Worm (Caenorhabditis elegans) whole organism, L1 larva: ENCODE data around the gene idpb-5.

Experiments used
- C16A3.4 ChIP-seq: fragments of 150-350 bp; optimal IDR thresholded peaks from 2 replicates; lab custom pipeline; 2014; ENCODE audit warnings: missing biosample characterization, missing genetic modification characterization
- C34B4.2 ChIP-seq: sonication (generic microtip); optimal IDR thresholded peaks from 2 replicates; lab custom pipeline; 2017; ENCODE audit warnings: mild to moderate bottlenecking, missing genetic modification characterization, missing compliant biosample characterization
- Y116A8C.19 ChIP-seq: sonication (generic microtip); optimal IDR thresholded peaks from 2 replicates; lab custom pipeline; 2016; ENCODE audit warnings: missing compliant biosample characterization, missing genetic modification characterization, borderline replicate concordance
- alr-1 ChIP-seq: fragments of 200-800 bp; sonication (Bioruptor generic); optimal IDR thresholded peaks from 2 replicates; lab custom pipeline; 2018; ENCODE audit warnings: borderline replicate concordance, mild to moderate bottlenecking, missing genetic modification characterization, missing compliant biosample characterization
- ceh-8 ChIP-seq: fragments of 200-800 bp; sonication (Bioruptor generic); optimal IDR thresholded peaks from 2 replicates; lab custom pipeline; 2018; ENCODE audit warnings: mild to moderate bottlenecking, missing genetic modification characterization, moderate library complexity, missing compliant biosample characterization
- ceh-82 ChIP-seq, 3 experiments: fragments of 150-350 bp in 1 of 3; sonication (generic microtip) in 2 of 3; optimal IDR thresholded peaks; 2 replicates each; lab custom pipeline; 2014 to 2017; ENCODE audit warnings: missing biosample characterization in 3 of 3, missing genetic modification characterization in 3 of 3
- ceh-88 ChIP-seq: fragments of 200-800 bp; sonication (Bioruptor generic); IDR thresholded peaks from 2 replicates; pipeline ENCODE4 v1.3.6; 2022; ENCODE audit warnings: missing genetic modification characterization, missing compliant biosample characterization
- ceh-90 ChIP-seq: sonication (generic microtip); optimal IDR thresholded peaks from 2 replicates; lab custom pipeline; 2016; ENCODE audit warnings: missing genetic modification characterization, missing compliant biosample characterization
- ces-1 ChIP-seq: fragments of 150-350 bp; optimal IDR thresholded peaks from 2 replicates; lab custom pipeline; 2014; ENCODE audit warnings: missing biosample characterization, missing genetic modification reagents, missing genetic modification characterization
- dpl-1 ChIP-seq, 3 experiments: fragments of 150-350 bp in 2 of 3; sonication (generic microtip) in 1 of 3; optimal IDR thresholded peaks; 2 replicates each; lab custom pipeline; 2014 to 2017; ENCODE audit warnings: missing biosample characterization in 3 of 3, missing genetic modification characterization in 3 of 3, missing genetic modification reagents in 3 of 3
- efl-1 ChIP-seq, 4 experiments: fragments of 150-350 bp; optimal IDR thresholded peaks in 3 of 4; peaks in 1 of 4; 1 replicate in 1 of 4; 2 replicates in 3 of 4; lab custom pipeline; 2014; ENCODE audit warnings: missing biosample characterization in 2 of 4, missing genetic modification characterization in 2 of 4, missing genetic modification reagents in 2 of 4
- efl-3 ChIP-seq: fragments of 200-800 bp; sonication (Bioruptor generic); optimal IDR thresholded peaks from 2 replicates; lab custom pipeline; 2018; ENCODE audit warnings: mild to moderate bottlenecking, missing genetic modification characterization, missing compliant biosample characterization
- egl-13 ChIP-seq: sonication (generic microtip); optimal IDR thresholded peaks from 2 replicates; lab custom pipeline; 2016; ENCODE audit warnings: missing genotype, missing genetic modification reagents, missing genetic modification characterization, missing compliant biosample characterization
- egl-27 ChIP-seq, 2 experiments: fragments of 150-350 bp in 1 of 2; sonication (generic microtip); optimal IDR thresholded peaks; 3 replicates each; lab custom pipeline; 2017 to 2018; ENCODE audit warnings: missing biosample characterization in 2 of 2, missing genetic modification characterization in 2 of 2, missing genetic modification reagents in 2 of 2
- elt-2 ChIP-seq: sonication (generic microtip); optimal IDR thresholded peaks from 2 replicates; lab custom pipeline; 2016; ENCODE audit warnings: missing genetic modification characterization, mild to moderate bottlenecking, inconsistent platforms, missing compliant biosample characterization, missing genetic modification reagents
- ets-5 ChIP-seq: fragments of 200-800 bp; sonication (Bioruptor generic); IDR thresholded peaks from 2 replicates; pipeline ENCODE4 v1.3.6; 2022; ENCODE audit warnings: missing genetic modification characterization, missing compliant biosample characterization
- fkh-10 ChIP-seq: sonication (generic microtip); optimal IDR thresholded peaks from 2 replicates; lab custom pipeline; 2017; ENCODE audit warnings: missing biosample characterization, missing genetic modification reagents, missing genetic modification characterization
- grh-1 ChIP-seq: fragments of 200-800 bp; sonication (Bioruptor generic); IDR thresholded peaks from 2 replicates; pipeline ENCODE4 v1.3.6; 2022; ENCODE audit warnings: missing genetic modification reagents, missing genetic modification characterization, missing compliant biosample characterization
- hlh-17 ChIP-seq: fragments of 200-800 bp; sonication (Bioruptor generic); optimal IDR thresholded peaks from 2 replicates; lab custom pipeline; 2018; ENCODE audit warnings: missing genetic modification characterization, mild to moderate bottlenecking, missing compliant biosample characterization, moderate library complexity, borderline replicate concordance
- hlh-4 ChIP-seq: sonication (generic microtip); optimal IDR thresholded peaks from 2 replicates; lab custom pipeline; 2016; ENCODE audit warnings: mild to moderate bottlenecking, missing genetic modification characterization, missing compliant biosample characterization
- hpl-2 ChIP-seq: fragments of 150-350 bp; optimal IDR thresholded peaks from 2 replicates; lab custom pipeline; 2014; ENCODE audit warnings: missing biosample characterization, missing genetic modification reagents, missing genetic modification characterization
- jun-1 ChIP-seq: fragments of 150-350 bp; optimal IDR thresholded peaks from 2 replicates; lab custom pipeline; 2014; ENCODE audit warnings: missing biosample characterization, missing genetic modification reagents, missing genetic modification characterization
- lin-13 ChIP-seq: fragments of 150-350 bp; optimal IDR thresholded peaks from 2 replicates; lab custom pipeline; 2014; ENCODE audit warnings: missing biosample characterization, missing genetic modification reagents, missing genetic modification characterization
- lin-14 ChIP-seq: fragments of 200-800 bp; sonication (Bioruptor generic); optimal IDR thresholded peaks from 2 replicates; lab custom pipeline; 2018; ENCODE audit warnings: mild to moderate bottlenecking, missing genetic modification characterization, moderate library complexity, missing compliant biosample characterization
- lin-15B ChIP-seq: fragments of 150-350 bp; sonication (generic microtip); optimal IDR thresholded peaks from 3 replicates; lab custom pipeline; 2014; ENCODE audit warnings: missing biosample characterization, missing genetic modification characterization
- lin-35 ChIP-seq, 2 experiments: fragments of 150-350 bp; optimal IDR thresholded peaks; 2 replicates each; lab custom pipeline; 2014; ENCODE audit warnings: missing biosample characterization in 2 of 2, missing genetic modification characterization in 2 of 2, missing genetic modification reagents in 2 of 2
- lir-3 ChIP-seq: sonication (generic microtip); optimal IDR thresholded peaks from 2 replicates; lab custom pipeline; 2016; ENCODE audit warnings: mild to moderate bottlenecking, missing genetic modification characterization, moderate library complexity, missing compliant biosample characterization; ENCODE audit not compliant: poor library complexity
- lsy-2 ChIP-seq, 2 experiments: fragments of 150-350 bp; optimal IDR thresholded peaks; 2 replicates each; lab custom pipeline; 2014; ENCODE audit warnings: missing biosample characterization in 2 of 2, missing genetic modification characterization in 2 of 2
- mab-9 ChIP-seq: fragments of 200-800 bp; sonication (Bioruptor generic); IDR thresholded peaks from 2 replicates; pipeline ENCODE4 v1.3.6; 2022; ENCODE audit warnings: missing genetic modification reagents, missing genetic modification characterization, missing compliant biosample characterization
- nhr-47 ChIP-seq: sonication (generic microtip); optimal IDR thresholded peaks from 2 replicates; lab custom pipeline; 2016; ENCODE audit warnings: mild to moderate bottlenecking, missing genetic modification characterization, moderate library complexity, missing compliant biosample characterization
- nhr-71 ChIP-seq: sonication (generic microtip); optimal IDR thresholded peaks from 2 replicates; lab custom pipeline; 2016; ENCODE audit warnings: mild to moderate bottlenecking, missing genetic modification characterization, moderate library complexity, missing compliant biosample characterization
- nhr-76 ChIP-seq: sonication (generic microtip); optimal IDR thresholded peaks from 2 replicates; lab custom pipeline; 2017; ENCODE audit warnings: missing biosample characterization, missing genetic modification characterization
- nhr-77 ChIP-seq: fragments of 150-350 bp; optimal IDR thresholded peaks from 2 replicates; lab custom pipeline; 2014; ENCODE audit warnings: missing biosample characterization, missing genetic modification characterization
- nhr-84 ChIP-seq: sonication (generic microtip); optimal IDR thresholded peaks from 2 replicates; lab custom pipeline; 2017; ENCODE audit warnings: missing biosample characterization, missing genetic modification characterization
- nhr-85 ChIP-seq: sonication (generic microtip); peaks from one replicate; lab custom pipeline; 2016; ENCODE audit warnings: missing genetic modification characterization, inconsistent platforms, missing compliant biosample characterization
- nhr-90 ChIP-seq: sonication (generic microtip); optimal IDR thresholded peaks from 2 replicates; lab custom pipeline; 2016; ENCODE audit warnings: mild to moderate bottlenecking, missing genetic modification characterization, missing compliant biosample characterization; ENCODE audit not compliant: poor library complexity
- rnt-1 ChIP-seq: sonication (generic microtip); optimal IDR thresholded peaks from 2 replicates; lab custom pipeline; 2016; ENCODE audit warnings: mild to moderate bottlenecking, missing genetic modification characterization, moderate library complexity, missing compliant biosample characterization
- snpc-4 ChIP-seq: fragments of 150-350 bp; optimal IDR thresholded peaks from 2 replicates; lab custom pipeline; 2014; ENCODE audit warnings: missing biosample characterization, missing genetic modification characterization
- snu-23 ChIP-seq: sonication (generic microtip); optimal IDR thresholded peaks from 2 replicates; lab custom pipeline; 2016; ENCODE audit warnings: missing genetic modification characterization, missing compliant biosample characterization
- sox-4 ChIP-seq: sonication (generic microtip); optimal IDR thresholded peaks from 2 replicates; lab custom pipeline; 2016; ENCODE audit warnings: missing genetic modification characterization, missing compliant biosample characterization
- sup-37 ChIP-seq: fragments of 200-800 bp; sonication (Bioruptor generic); optimal IDR thresholded peaks from 2 replicates; lab custom pipeline; 2018; ENCODE audit warnings: mild to moderate bottlenecking, missing genetic modification characterization, missing compliant biosample characterization
- swsn-7 ChIP-seq: sonication (generic microtip); optimal IDR thresholded peaks from 2 replicates; lab custom pipeline; 2016; ENCODE audit warnings: missing genetic modification characterization, missing compliant biosample characterization
- tbx-2 ChIP-seq: sonication (generic microtip); optimal IDR thresholded peaks from 2 replicates; lab custom pipeline; 2016; ENCODE audit warnings: missing genetic modification characterization, missing compliant biosample characterization
- unc-130 ChIP-seq: fragments of 150-350 bp; optimal IDR thresholded peaks from 2 replicates; lab custom pipeline; 2017; ENCODE audit warnings: missing biosample characterization, missing genetic modification characterization, inconsistent platforms
- unc-30 ChIP-seq: sonication (generic microtip); optimal IDR thresholded peaks from 2 replicates; lab custom pipeline; 2017; ENCODE audit warnings: missing biosample characterization, missing genetic modification characterization
- unc-62 ChIP-seq: fragments of 150-350 bp; optimal IDR thresholded peaks from 2 replicates; lab custom pipeline; 2014; ENCODE audit warnings: missing biosample characterization, missing genetic modification reagents, missing genetic modification characterization
- unc-98 ChIP-seq: fragments of 200-800 bp; sonication (Bioruptor generic); IDR thresholded peaks from 2 replicates; pipeline ENCODE4 v1.3.6; 2022; ENCODE audit warnings: missing genetic modification characterization, missing compliant biosample characterization
- vab-15 ChIP-seq: sonication (generic microtip); optimal IDR thresholded peaks from 2 replicates; lab custom pipeline; 2017; ENCODE audit warnings: missing genotype, mild to moderate bottlenecking, missing genetic modification characterization, missing compliant biosample characterization
- zip-4 ChIP-seq: fragments of 200-800 bp; sonication (Bioruptor generic); optimal IDR thresholded peaks from 2 replicates; lab custom pipeline; 2018; ENCODE audit warnings: mild to moderate bottlenecking, missing genetic modification characterization, moderate library complexity, missing compliant biosample characterization
- ztf-4 ChIP-seq: fragments of 150-350 bp; optimal IDR thresholded peaks from 2 replicates; lab custom pipeline; 2014; ENCODE audit warnings: missing biosample characterization, missing genetic modification characterization

idpb-5 gene

DNA sequence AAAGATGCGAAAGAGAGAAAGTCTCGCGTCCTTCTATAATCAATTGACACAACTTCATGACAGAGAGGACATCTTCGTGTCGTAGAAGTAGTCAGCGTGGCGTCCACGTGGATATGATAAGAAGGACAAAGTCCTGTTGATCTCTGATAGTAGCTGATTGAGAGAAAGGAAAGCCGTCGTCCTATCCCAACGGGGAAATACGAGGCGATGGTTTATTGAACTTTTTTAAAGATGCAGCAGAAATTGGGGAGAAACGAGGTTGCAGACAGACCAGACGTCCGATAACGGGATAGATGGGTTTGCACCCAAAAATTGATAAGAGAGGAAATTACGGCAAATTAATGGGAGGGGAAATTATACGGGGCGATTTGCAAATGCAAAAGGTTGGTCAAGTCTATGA, 36.8 kb upstream of the idpb-5 start (continued):
- peak; percentile 84 for TF ChIP-seq tbx-2 (tag; lab: Kevin White, UChicago)
- TF ChIP-seq grh-1 (GFP tag; lab: Robert Waterston, UW), result peak; percentile 86
- TF ChIP-seq unc-30, result no peak
- TF ChIP-seq dpl-1 (GFP tag; optimal IDR thresholded peaks at IDR 0.05; lab: Kevin White, UChicago), result peak in 1 of 3 experiments; percentile 22
- peak; percentile 11 for TF ChIP-seq lin-13 (GFP tag; lab: Kevin White, UChicago)
- peak; percentile 99 for TF ChIP-seq nhr-85 (tag; lab: Kevin White, UChicago)
- peak; percentile 89 for TF ChIP-seq lin-14 (GFP tag; lab: Kevin White, UChicago)
- TF ChIP-seq nhr-71 (tag; lab: Kevin White, UChicago), result peak; percentile 91
- peak; percentile 73 for TF ChIP-seq nhr-47 (tag; lab: Kevin White, UChicago)
- TF ChIP-seq efl-1 (optimal IDR thresholded peaks at IDR 0.05; lab: Kevin White, UChicago), result no peak
- peak in 1 of 2 experiments; percentile 1 for TF ChIP-seq efl-1 (GFP tag; optimal IDR thresholded peaks at IDR 0.05 in 1 of 2; lab: Kevin White, UChicago)
- TF ChIP-seq hlh-17, result no peak
- no peak for TF ChIP-seq ceh-88
- peak; percentile 30 to 61 for TF ChIP-seq lsy-2 (tag; optimal IDR thresholded peaks at IDR 0.05; lab: Kevin White, UChicago)
- peak; percentile 19 for TF ChIP-seq swsn-7
- TF ChIP-seq nhr-90 (tag; lab: Kevin White, UChicago), result peak; percentile 89
- TF ChIP-seq hlh-4 (tag; lab: Kevin White, UChicago), result no peak
- TF ChIP-seq, all 84 proteins: peak for 27

DNA sequence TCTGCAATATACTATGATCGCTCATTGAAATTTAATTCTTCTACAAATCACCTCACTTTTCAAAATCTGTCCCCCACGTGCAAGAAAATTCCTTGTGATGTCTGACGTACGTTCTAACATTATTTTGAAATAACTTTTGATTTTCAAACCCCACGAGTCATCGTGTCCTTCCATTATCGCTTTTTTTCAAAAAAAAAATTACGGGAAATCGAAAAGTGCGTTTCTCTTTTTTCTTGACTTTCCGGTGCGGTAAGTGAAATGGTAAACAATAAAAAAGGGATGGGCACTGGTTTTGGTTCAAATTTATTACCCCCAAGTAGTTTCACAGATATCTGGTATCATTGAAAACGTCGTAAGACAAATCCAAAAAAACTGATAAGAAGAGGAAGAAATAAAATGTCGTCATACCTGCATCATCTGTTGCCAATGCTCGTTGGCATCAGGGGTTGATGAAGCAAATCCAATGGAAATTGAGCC, 35.8 kb upstream of the idpb-5 start:
- peak in 1 of 2 experiments; percentile 50 for TF ChIP-seq lin-35 (GFP tag; optimal IDR thresholded peaks at IDR 0.05; lab: Kevin White, UChicago)
- TF ChIP-seq ets-5, result no peak
- TF ChIP-seq lin-15B (tag; lab: Kevin White, UChicago), result no peak
- no peak for TF ChIP-seq C34B4.2 (tag; lab: Kevin White, UChicago)
- no peak for TF ChIP-seq alr-1 (tag; lab: Kevin White, UChicago)
- TF ChIP-seq fkh-10, result no peak
- TF ChIP-seq jun-1, result no peak
- no peak for TF ChIP-seq vab-15 (tag; lab: Kevin White, UChicago)
- no peak for TF ChIP-seq ceh-82 (tag; optimal IDR thresholded peaks at IDR 0.05; lab: Kevin White, UChicago)
- no peak for TF ChIP-seq hlh-17
- no peak for TF ChIP-seq unc-98
- no peak for TF ChIP-seq ceh-90
- TF ChIP-seq hpl-2 (GFP tag; lab: Kevin White, UChicago), result no peak
- TF ChIP-seq ceh-8, result peak; percentile 44
- no peak for TF ChIP-seq elt-2 (tag; lab: Kevin White, UChicago)
- no peak for TF ChIP-seq snpc-4 (tag; lab: Kevin White, UChicago)
- TF ChIP-seq unc-62 (GFP tag; lab: Kevin White, UChicago), result no peak
- TF ChIP-seq Y116A8C.19 (tag; lab: Kevin White, UChicago), result no peak
- no peak for TF ChIP-seq rnt-1 (tag; lab: Kevin White, UChicago)
- TF ChIP-seq sup-37 (GFP tag; lab: Kevin White, UChicago), result no peak
- no peak for TF ChIP-seq sox-4 (tag; lab: Kevin White, UChicago)
- no peak for TF ChIP-seq nhr-77 (tag; lab: Kevin White, UChicago)
- no peak for TF ChIP-seq lir-3
- TF ChIP-seq ces-1 (GFP tag; lab: Kevin White, UChicago), result no peak
- no peak for TF ChIP-seq efl-3 (GFP tag; lab: Kevin White, UChicago)
- TF ChIP-seq snu-23, result peak; percentile 40
- no peak for TF ChIP-seq ztf-4
- no peak for TF ChIP-seq egl-13 (tag; lab: Kevin White, UChicago)
- no peak for TF ChIP-seq egl-27 (tag; optimal IDR thresholded peaks at IDR 0.05; lab: Kevin White, UChicago)
- no peak for TF ChIP-seq nhr-76 (tag; lab: Kevin White, UChicago)
- TF ChIP-seq nhr-85 (tag; lab: Kevin White, UChicago), result peak; percentile 95
- TF ChIP-seq unc-130, result no peak
- TF ChIP-seq tbx-2 (tag; lab: Kevin White, UChicago), result peak; percentile 29
- TF ChIP-seq mab-9 (GFP tag; lab: Robert Waterston, UW), result no peak
- TF ChIP-seq zip-4 (GFP tag; lab: Kevin White, UChicago), result no peak
- no peak for TF ChIP-seq swsn-7
- TF ChIP-seq C16A3.4 (tag; lab: Kevin White, UChicago), result no peak
- no peak for TF ChIP-seq nhr-84 (tag; lab: Kevin White, UChicago)
